Worm (Caenorhabditis elegans) whole organism, young adult: ENCODE measurements around the gene atx-2.

Source experiments
- B0019.2 ChIP-seq: fragments of 200-800 bp; sonication (Bioruptor generic); conservative IDR thresholded peaks from 2 replicates; pipeline ENCODE4 v1.3.6; 2022; ENCODE audit warnings: missing genetic modification reagents, missing genetic modification characterization, missing compliant biosample characterization
- D2030.7 ChIP-seq: fragments of 200-800 bp; sonication (Bioruptor generic); IDR thresholded peaks from 2 replicates; pipeline ENCODE4 v1.3.6; 2022; ENCODE audit warnings: missing genetic modification reagents, missing genetic modification characterization, missing compliant biosample characterization
- F10E7.11 ChIP-seq: sonication (generic microtip); optimal IDR thresholded peaks from 2 replicates; lab custom pipeline; 2017; ENCODE audit warnings: mild to moderate bottlenecking, missing genetic modification characterization, moderate library complexity, missing compliant biosample characterization
- F33H1.4 ChIP-seq: fragments of 200-800 bp; sonication (Bioruptor generic); IDR thresholded peaks from 2 replicates; pipeline ENCODE4 v1.3.6; 2022; ENCODE audit warnings: missing genetic modification reagents, missing genetic modification characterization, missing compliant biosample characterization
- F49E8.2 ChIP-seq: sonication (generic microtip); optimal IDR thresholded peaks from 3 replicates; lab custom pipeline; 2017; ENCODE audit warnings: missing genetic modification characterization, mild to moderate bottlenecking, missing compliant biosample characterization, antibody characterized with exemption, moderate library complexity; ENCODE audit not compliant: insufficient read depth
- Y53F4B.3 ChIP-seq: fragments of 200-800 bp; sonication (Bioruptor generic); IDR thresholded peaks from 2 replicates; pipeline ENCODE4 v1.3.6; 2022; ENCODE audit warnings: missing genetic modification reagents, missing genetic modification characterization, missing compliant biosample characterization
- aptf-3 ChIP-seq: fragments of 200-800 bp; sonication (Bioruptor generic); IDR thresholded peaks from 2 replicates; pipeline ENCODE4 v1.3.6; 2022; ENCODE audit warnings: missing genetic modification characterization, missing compliant biosample characterization
- attf-6 ChIP-seq: fragments of 200-800 bp; sonication (Bioruptor generic); IDR thresholded peaks from 2 replicates; pipeline ENCODE4 v1.3.6; 2022; ENCODE audit warnings: missing genetic modification reagents, missing genetic modification characterization, missing compliant biosample characterization
- ceh-27 ChIP-seq: fragments of 200-800 bp; sonication (Bioruptor generic); optimal IDR thresholded peaks from 2 replicates; lab custom pipeline; 2018; ENCODE audit warnings: mild to moderate bottlenecking, missing genetic modification characterization, moderate library complexity, missing compliant biosample characterization
- ceh-40 ChIP-seq: fragments of 200-800 bp; sonication (Bioruptor generic); IDR thresholded peaks from 2 replicates; pipeline ENCODE4 v1.3.6; 2022; ENCODE audit warnings: missing genetic modification characterization, missing compliant biosample characterization
- ceh-91 ChIP-seq: fragments of 200-800 bp; sonication (Bioruptor generic); IDR thresholded peaks from 2 replicates; pipeline ENCODE4 v1.3.6; 2022; ENCODE audit warnings: missing genetic modification reagents, missing genetic modification characterization, missing compliant biosample characterization
- chd-7 ChIP-seq: sonication (generic microtip); optimal IDR thresholded peaks from 2 replicates; lab custom pipeline; 2016; ENCODE audit warnings: mild to moderate bottlenecking, missing genetic modification characterization, moderate library complexity, missing compliant biosample characterization
- die-1 ChIP-seq: sonication (generic microtip); optimal IDR thresholded peaks from 2 replicates; lab custom pipeline; 2016; ENCODE audit warnings: missing genotype, mild to moderate bottlenecking, missing genetic modification characterization, missing compliant biosample characterization
- dox-1 ChIP-seq: fragments of 200-800 bp; sonication (Bioruptor generic); IDR thresholded peaks from 2 replicates; pipeline ENCODE4 v1.3.6; 2022; ENCODE audit warnings: missing genetic modification reagents, missing genetic modification characterization, missing compliant biosample characterization
- dpl-1 ChIP-seq: fragments of 150-350 bp; optimal IDR thresholded peaks from 2 replicates; lab custom pipeline; 2014; ENCODE audit warnings: missing biosample characterization, missing genetic modification reagents, missing genetic modification characterization
- efl-1 ChIP-seq: fragments of 150-350 bp; optimal IDR thresholded peaks from 2 replicates; lab custom pipeline; 2014; ENCODE audit warnings: missing biosample characterization, missing genetic modification reagents, missing genetic modification characterization
- egrh-3 ChIP-seq: fragments of 200-800 bp; sonication (Bioruptor generic); IDR thresholded peaks from 2 replicates; pipeline ENCODE4 v1.3.6; 2022; ENCODE audit warnings: missing genetic modification reagents, missing genetic modification characterization, missing compliant biosample characterization
- ekl-4 ChIP-seq: fragments of 200-800 bp; sonication (Bioruptor generic); IDR thresholded peaks from 2 replicates; pipeline ENCODE4 v1.3.6; 2022; ENCODE audit warnings: missing genetic modification reagents, missing genetic modification characterization, missing compliant biosample characterization
- hrde-1 ChIP-seq: sonication (generic microtip); optimal IDR thresholded peaks from 2 replicates; lab custom pipeline; 2016; ENCODE audit warnings: missing genetic modification characterization, mild to moderate bottlenecking, missing compliant biosample characterization, moderate library complexity, missing genotype, missing genetic modification reagents, borderline replicate concordance
- hsf-1 ChIP-seq: fragments of 200-800 bp; sonication (Bioruptor generic); IDR thresholded peaks from 2 replicates; pipeline ENCODE4 v1.3.6; 2022; ENCODE audit warnings: missing genetic modification reagents, missing genetic modification characterization, missing compliant biosample characterization
- lin-26 ChIP-seq: fragments of 200-800 bp; sonication (Bioruptor generic); IDR thresholded peaks from 2 replicates; pipeline ENCODE4 v1.3.6; 2022; ENCODE audit warnings: missing genetic modification reagents, missing genetic modification characterization, missing compliant biosample characterization
- lsl-1 ChIP-seq: fragments of 200-800 bp; sonication (Bioruptor generic); optimal IDR thresholded peaks from 2 replicates; lab custom pipeline; 2018; ENCODE audit warnings: mild to moderate bottlenecking, missing genetic modification characterization, moderate library complexity, missing compliant biosample characterization
- lsy-27 ChIP-seq: sonication (generic microtip); optimal IDR thresholded peaks from 2 replicates; lab custom pipeline; 2017; ENCODE audit warnings: missing genetic modification characterization, mild to moderate bottlenecking, missing compliant biosample characterization, antibody characterized with exemption, missing genotype, borderline replicate concordance; ENCODE audit not compliant: insufficient read depth
- madf-3 ChIP-seq: fragments of 200-800 bp; sonication (Bioruptor generic); IDR thresholded peaks from 2 replicates; pipeline ENCODE4 v1.3.6; 2022; ENCODE audit warnings: missing genetic modification reagents, missing genetic modification characterization, missing compliant biosample characterization
- madf-6 ChIP-seq: fragments of 200-800 bp; sonication (Bioruptor generic); IDR thresholded peaks from 2 replicates; pipeline ENCODE4 v1.3.6; 2022; ENCODE audit warnings: missing genetic modification reagents, missing genetic modification characterization, missing compliant biosample characterization
- madf-8 ChIP-seq: fragments of 200-800 bp; sonication (Bioruptor generic); conservative IDR thresholded peaks from 2 replicates; pipeline ENCODE4 v1.3.6; 2022; ENCODE audit warnings: missing genetic modification reagents, missing genetic modification characterization, missing compliant biosample characterization
- mcd-1 ChIP-seq: fragments of 200-800 bp; sonication (Bioruptor generic); IDR thresholded peaks from 2 replicates; pipeline ENCODE4 v1.3.6; 2022; ENCODE audit warnings: missing genetic modification reagents, missing genetic modification characterization, missing compliant biosample characterization
- nfya-2 ChIP-seq: fragments of 200-800 bp; sonication (Bioruptor generic); IDR thresholded peaks from 2 replicates; pipeline ENCODE4 v1.3.6; 2022; ENCODE audit warnings: missing genetic modification reagents, missing genetic modification characterization, missing compliant biosample characterization
- nhr-27 ChIP-seq: fragments of 200-800 bp; sonication (Bioruptor generic); optimal IDR thresholded peaks from 2 replicates; lab custom pipeline; 2018; ENCODE audit warnings: mild to moderate bottlenecking, missing genetic modification characterization, moderate library complexity, missing compliant biosample characterization
- nhr-80 ChIP-seq: sonication (generic microtip); optimal IDR thresholded peaks from 2 replicates; lab custom pipeline; 2016; ENCODE audit warnings: missing genetic modification characterization, missing compliant biosample characterization
- pbrm-1 ChIP-seq: fragments of 200-800 bp; sonication (Bioruptor generic); IDR thresholded peaks from 2 replicates; pipeline ENCODE4 v1.3.6; 2022; ENCODE audit warnings: missing genetic modification reagents, missing genetic modification characterization, missing compliant biosample characterization
- rcor-1 ChIP-seq: fragments of 200-800 bp; sonication (Bioruptor generic); IDR thresholded peaks from 2 replicates; pipeline ENCODE4 v1.3.6; 2022; ENCODE audit warnings: missing genetic modification reagents, missing genetic modification characterization, missing compliant biosample characterization
- repo-1 ChIP-seq: sonication (generic microtip); optimal IDR thresholded peaks from 2 replicates; lab custom pipeline; 2017; ENCODE audit warnings: mild to moderate bottlenecking, missing genetic modification characterization, missing compliant biosample characterization
- sea-2 ChIP-seq: fragments of 200-800 bp; sonication (Bioruptor generic); IDR thresholded peaks from 2 replicates; pipeline ENCODE4 v1.3.6; 2022; ENCODE audit warnings: missing genetic modification characterization, missing compliant biosample characterization
- snpc-1.3 ChIP-seq: sonication (generic microtip); optimal IDR thresholded peaks from 2 replicates; lab custom pipeline; 2017; ENCODE audit warnings: missing genetic modification characterization, mild to moderate bottlenecking, missing compliant biosample characterization, antibody characterized with exemption, moderate library complexity, missing genotype, missing genetic modification reagents; ENCODE audit not compliant: insufficient read depth
- tbp1 ChIP-seq: fragments of 200-800 bp; sonication (Bioruptor generic); optimal IDR thresholded peaks from 2 replicates; lab custom pipeline; 2018; ENCODE audit warnings: mild to moderate bottlenecking, missing genetic modification characterization, missing compliant biosample characterization
- tlf-1 ChIP-seq: fragments of 200-800 bp; sonication (Bioruptor generic); optimal IDR thresholded peaks from 2 replicates; lab custom pipeline; 2018; ENCODE audit warnings: mild to moderate bottlenecking, missing genetic modification characterization, missing compliant biosample characterization
- xnd-1 ChIP-seq: sonication (generic microtip); optimal IDR thresholded peaks from 2 replicates; lab custom pipeline; 2016; ENCODE audit warnings: missing genotype, missing genetic modification reagents, missing genetic modification characterization, missing compliant biosample characterization
- zfh-2 ChIP-seq: fragments of 200-800 bp; sonication (Bioruptor generic); conservative IDR thresholded peaks from 2 replicates; pipeline ENCODE4 v1.3.6; 2022; ENCODE audit warnings: missing genetic modification reagents, missing genetic modification characterization, missing compliant biosample characterization
- ztf-18 ChIP-seq: sonication (generic microtip); optimal IDR thresholded peaks from 2 replicates; lab custom pipeline; 2016; ENCODE audit warnings: missing genotype, mild to moderate bottlenecking, missing genetic modification characterization, missing compliant biosample characterization
- ztf-22 ChIP-seq: fragments of 200-800 bp; sonication (Bioruptor generic); optimal IDR thresholded peaks from 2 replicates; lab custom pipeline; 2018; ENCODE audit warnings: mild to moderate bottlenecking, missing genetic modification characterization, moderate library complexity, missing compliant biosample characterization
- ztf-25 ChIP-seq: fragments of 200-800 bp; sonication (Bioruptor generic); IDR thresholded peaks from 2 replicates; pipeline ENCODE4 v1.3.6; 2022; ENCODE audit warnings: missing genetic modification reagents, missing genetic modification characterization, missing compliant biosample characterization
- ztf-26 ChIP-seq: sonication (generic microtip); optimal IDR thresholded peaks from 2 replicates; lab custom pipeline; 2017; ENCODE audit warnings: missing genetic modification characterization, missing compliant biosample characterization

The atx-2 gene

DNA sequence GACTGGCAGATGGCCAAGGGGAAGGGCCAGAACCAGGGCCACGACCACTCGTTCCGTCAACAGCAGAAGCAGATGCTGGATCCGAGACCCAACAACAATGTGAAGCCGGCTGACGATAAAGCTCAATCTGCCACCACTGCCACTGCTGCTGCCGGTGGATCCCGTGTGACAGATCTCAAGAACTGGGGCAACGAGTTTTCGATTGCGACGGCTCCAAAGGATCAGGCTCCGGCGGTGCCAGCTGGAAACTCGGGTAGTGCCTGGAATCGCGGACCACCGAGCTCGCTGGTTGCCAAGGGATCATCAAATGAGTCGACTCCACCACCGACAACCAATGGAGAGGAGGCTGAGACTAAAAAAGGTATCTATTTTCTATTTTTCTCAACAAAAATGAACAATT is 3.3 kb downstream of the atx-2 start:
- no peak for TF ChIP-seq hrde-1 (tag; lab: Kevin White, UChicago)
- TF ChIP-seq aptf-3 (GFP tag; lab: Robert Waterston, UW), result no peak
- TF ChIP-seq tlf-1 (GFP tag; lab: Kevin White, UChicago), result no peak
- peak; percentile 92 for TF ChIP-seq zfh-2
- TF ChIP-seq lsy-27, result no peak
- TF ChIP-seq mcd-1, result no peak
- no peak for TF ChIP-seq ztf-26
- TF ChIP-seq egrh-3 (GFP tag; lab: Robert Waterston, UW), result peak; percentile 61; the same call in 1 of the 2 replicates
- 0 out of 2 replicates have a peak, but pooled peaks have one; percentile 15 for TF ChIP-seq dox-1 (GFP tag; lab: Robert Waterston, UW)
- TF ChIP-seq F10E7.11 (tag; lab: Kevin White, UChicago), result no peak
- TF ChIP-seq Y53F4B.3 (GFP tag; lab: Robert Waterston, UW), result no peak
- TF ChIP-seq hsf-1 (GFP tag; lab: Robert Waterston, UW), result 0 out of 2 replicates have a peak, but pooled peaks have one; percentile 31
- no peak for TF ChIP-seq ceh-27 (GFP tag; lab: Kevin White, UChicago)
- no peak for TF ChIP-seq D2030.7 (GFP tag; lab: Robert Waterston, UW)
- TF ChIP-seq ceh-91 (GFP tag; lab: Robert Waterston, UW), result no peak
- TF ChIP-seq madf-3 (GFP tag; lab: Robert Waterston, UW), result no peak
- peak; percentile 22 for TF ChIP-seq chd-7 (tag; lab: Kevin White, UChicago)
- no peak for TF ChIP-seq die-1
- TF ChIP-seq ztf-18 (tag; lab: Kevin White, UChicago), result no peak
- no peak for TF ChIP-seq nhr-27 (tag; lab: Kevin White, UChicago)
- TF ChIP-seq ceh-40 (GFP tag; lab: Robert Waterston, UW), result no peak

DNA sequence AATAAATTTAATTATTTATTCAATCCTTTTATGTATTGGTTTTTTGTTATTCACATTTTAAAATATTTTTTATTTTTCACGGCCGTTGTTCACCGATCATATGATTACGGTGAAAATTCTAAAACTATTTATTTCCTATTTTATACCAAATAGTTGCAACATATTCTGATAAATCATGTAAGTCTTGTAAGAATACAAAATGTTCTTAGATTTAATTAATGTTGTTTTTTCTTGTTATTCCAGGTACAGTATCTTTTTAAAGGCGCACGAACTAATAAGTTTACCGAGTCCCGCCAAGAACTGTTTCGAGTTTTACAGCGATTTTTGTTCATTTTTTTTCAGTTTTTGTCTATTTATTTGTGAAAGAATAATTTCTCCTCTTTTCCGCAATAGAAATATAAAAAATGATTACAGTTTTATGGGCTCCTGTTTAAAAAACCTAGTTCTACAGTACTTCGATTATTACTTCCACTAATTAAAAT is 8.4 kb downstream of the atx-2 start, which contains the start of gene D2045.5:
TSS of gene D2045.5 (minus strand) at position 51 of the 482 bp plus-strand sequence.
- TF ChIP-seq rcor-1 (GFP tag; lab: Robert Waterston, UW), result no peak
- peak; percentile 33 for TF ChIP-seq efl-1 (GFP tag; lab: Kevin White, UChicago)
- no peak for TF ChIP-seq ztf-26
- TF ChIP-seq lin-26 (GFP tag; lab: Robert Waterston, UW), result no peak
- no peak for TF ChIP-seq tbp1 (GFP tag; lab: Kevin White, UChicago)
- TF ChIP-seq xnd-1 (tag; lab: Kevin White, UChicago), result peak; percentile 70
- no peak for TF ChIP-seq dpl-1 (GFP tag; lab: Kevin White, UChicago)
- peak; percentile 77 for TF ChIP-seq F33H1.4 (GFP tag; lab: Robert Waterston, UW)
- TF ChIP-seq nhr-80 (tag; lab: Kevin White, UChicago), result no peak
- TF ChIP-seq F49E8.2 (tag; lab: Kevin White, UChicago), result no peak
- TF ChIP-seq attf-6, result no peak
- no peak for TF ChIP-seq B0019.2 (GFP tag; lab: Robert Waterston, UW)
- TF ChIP-seq sea-2 (GFP tag; lab: Robert Waterston, UW), result no peak
- TF ChIP-seq madf-6 (GFP tag; lab: Robert Waterston, UW), result peak; percentile 76
- TF ChIP-seq Y53F4B.3 (GFP tag; lab: Robert Waterston, UW), result no peak
- no peak for TF ChIP-seq ztf-22 (GFP tag; lab: Kevin White, UChicago)
- no peak for TF ChIP-seq aptf-3 (GFP tag; lab: Robert Waterston, UW)
- no peak for TF ChIP-seq snpc-1.3 (tag; lab: Kevin White, UChicago)
- peak; percentile 54 for TF ChIP-seq madf-8 (GFP tag; lab: Robert Waterston, UW)
- peak; percentile 40; the same call in 1 of the 2 replicates for TF ChIP-seq D2030.7 (GFP tag; lab: Robert Waterston, UW)
- TF ChIP-seq ztf-25 (GFP tag; lab: Robert Waterston, UW), result no peak
- TF ChIP-seq repo-1 (tag; lab: Kevin White, UChicago), result no peak
- TF ChIP-seq ekl-4 (GFP tag; lab: Robert Waterston, UW), result no peak
- peak; percentile 86 for TF ChIP-seq lsl-1 (GFP tag; lab: Kevin White, UChicago)
- TF ChIP-seq pbrm-1, result no peak
- no peak for TF ChIP-seq nfya-2 (GFP tag; lab: Robert Waterston, UW)
